Worm (Caenorhabditis elegans) whole organism, mixed stage, embryonic: Measurements from ENCODE around the gene fbxa-126.

Experiments used
- bed-3 ChIP-seq: fragments of 200-800 bp; sonication (Bioruptor generic); optimal IDR thresholded peaks from 3 replicates; lab custom pipeline; 2018; ENCODE audit warnings: mild to moderate bottlenecking, missing genetic modification characterization, moderate library complexity, missing compliant biosample characterization
- blmp-1 ChIP-seq: fragments of 150-350 bp; optimal IDR thresholded peaks from 2 replicates; lab custom pipeline; 2014; ENCODE audit warnings: missing biosample characterization, missing genetic modification characterization
- ceh-39 ChIP-seq: fragments of 150-350 bp; optimal IDR thresholded peaks from 2 replicates; lab custom pipeline; 2014; ENCODE audit warnings: missing biosample characterization, missing genetic modification characterization
- ceh-83 ChIP-seq: fragments of 200-800 bp; sonication (Bioruptor generic); optimal IDR thresholded peaks from 2 replicates; lab custom pipeline; 2018; ENCODE audit warnings: mild to moderate bottlenecking, missing genetic modification characterization, missing compliant biosample characterization
- ces-1 ChIP-seq: fragments of 150-350 bp; optimal IDR thresholded peaks from 2 replicates; lab custom pipeline; 2014; ENCODE audit warnings: missing biosample characterization, missing genetic modification reagents, missing genetic modification characterization
- cnd-1 ChIP-seq: fragments of 200-800 bp; sonication (Bioruptor generic); optimal IDR thresholded peaks from 2 replicates; lab custom pipeline; 2018; ENCODE audit warnings: mild to moderate bottlenecking, missing genetic modification characterization, missing compliant biosample characterization
- drap-1 ChIP-seq: fragments of 200-800 bp; sonication (Bioruptor generic); optimal IDR thresholded peaks from 3 replicates; lab custom pipeline; 2018; ENCODE audit warnings: mild to moderate bottlenecking, missing genetic modification characterization, missing compliant biosample characterization
- elt-3 ChIP-seq: fragments of 150-350 bp; optimal IDR thresholded peaks from 2 replicates; lab custom pipeline; 2014; ENCODE audit warnings: missing biosample characterization, missing genetic modification characterization
- flh-1 ChIP-seq: fragments of 200-800 bp; sonication (Bioruptor generic); optimal IDR thresholded peaks from 2 replicates; lab custom pipeline; 2018; ENCODE audit warnings: mild to moderate bottlenecking, missing genetic modification characterization, moderate library complexity, missing compliant biosample characterization
- lsy-2 ChIP-seq: fragments of 150-350 bp; optimal IDR thresholded peaks from 2 replicates; lab custom pipeline; 2014; ENCODE audit warnings: missing biosample characterization, missing genetic modification characterization
- mab-5 ChIP-seq: fragments of 150-350 bp; optimal IDR thresholded peaks from 2 replicates; lab custom pipeline; 2014; ENCODE audit warnings: missing biosample characterization, missing genetic modification characterization
- mep-1 ChIP-seq: fragments of 150-350 bp; optimal IDR thresholded peaks from 2 replicates; lab custom pipeline; 2017; ENCODE audit warnings: missing biosample characterization, missing genetic modification reagents, missing genetic modification characterization, inconsistent platforms
- mls-2 ChIP-seq: sonication (generic microtip); optimal IDR thresholded peaks from 2 replicates; lab custom pipeline; 2016; ENCODE audit warnings: mild to moderate bottlenecking, missing genetic modification characterization, moderate library complexity, missing compliant biosample characterization
- nhr-2 ChIP-seq: fragments of 150-350 bp; optimal IDR thresholded peaks from 2 replicates; lab custom pipeline; 2014; ENCODE audit warnings: missing biosample characterization, missing genetic modification characterization
- nhr-28 ChIP-seq: fragments of 150-350 bp; optimal IDR thresholded peaks from 2 replicates; lab custom pipeline; 2014; ENCODE audit warnings: missing biosample characterization, missing genetic modification characterization
- nhr-76 ChIP-seq: sonication (generic microtip); optimal IDR thresholded peaks from 2 replicates; lab custom pipeline; 2017; ENCODE audit warnings: missing biosample characterization, missing genetic modification characterization
- snpc-4 ChIP-seq: fragments of 150-350 bp; optimal IDR thresholded peaks from 2 replicates; lab custom pipeline; 2014; ENCODE audit warnings: missing biosample characterization, missing genetic modification characterization
- unc-120 ChIP-seq: sonication (generic microtip); optimal IDR thresholded peaks from 2 replicates; lab custom pipeline; 2017; ENCODE audit warnings: missing genetic modification characterization, missing compliant biosample characterization; ENCODE audit not compliant: poor library complexity, severe bottlenecking
- unc-62 ChIP-seq: fragments of 150-350 bp; optimal IDR thresholded peaks from 2 replicates; lab custom pipeline; 2014; ENCODE audit warnings: missing biosample characterization, missing genetic modification reagents, missing genetic modification characterization
- ztf-11 ChIP-seq: fragments of 150-350 bp; optimal IDR thresholded peaks from 2 replicates; lab custom pipeline; 2014; ENCODE audit warnings: missing biosample characterization, missing genetic modification characterization

fbxa-126 gene

ce11 chrIV:14276160-14276559 lies 45.4 kb downstream of the fbxa-126 start, which contains the start of gene ilcr-1:
TSS of gene ilcr-1 (plus strand) at chrIV:14276460.
- TF ChIP-seq nhr-2 (tag; lab: Kevin White, UChicago) (no peak), lsy-2 (tag; lab: Kevin White, UChicago) (no peak)

- TF ChIP-seq elt-3 (tag; lab: Kevin White, UChicago) (no peak), flh-1 (GFP tag; lab: Kevin White, UChicago) (no peak)
Observed at ce11 chrIV:14274834-14275233, 46.7 kb downstream of the fbxa-126 start.

- TF ChIP-seq blmp-1 (tag; lab: Kevin White, UChicago) (no peak), drap-1 (GFP tag; lab: Kevin White, UChicago) (no peak), snpc-4 (no peak), mep-1 (peak; percentile 31)
Observed at ce11 chrIV:14272561-14272960, 49.0 kb downstream of the fbxa-126 start.

- TF ChIP-seq cnd-1 (tag; lab: Kevin White, UChicago) (no peak), unc-62 (GFP tag; lab: Kevin White, UChicago) (no peak), nhr-76 (no peak), mab-5 (no peak), nhr-28 (tag; lab: Kevin White, UChicago) (no peak), ces-1 (no peak), unc-120 (tag; lab: Kevin White, UChicago) (no peak), ceh-39 (tag; lab: Kevin White, UChicago) (no peak), mep-1 (no peak), bed-3 (GFP tag; lab: Kevin White, UChicago) (no peak), blmp-1 (tag; lab: Kevin White, UChicago) (no peak), snpc-4 (no peak), drap-1 (GFP tag; lab: Kevin White, UChicago) (no peak), flh-1 (GFP tag; lab: Kevin White, UChicago) (no peak), ceh-83 (GFP tag; lab: Kevin White, UChicago) (no peak), mls-2 (no peak), ztf-11 (no peak)
Observed at ce11 chrIV:14269932-14270331, 51.6 kb downstream of the fbxa-126 start.
